Worm (Caenorhabditis elegans) whole organism, L2 larva: Measurements from ENCODE around the gene F08G12.11.

Experiments
- F13H6.1 ChIP-seq: sonication (generic microtip); optimal IDR thresholded peaks from 2 replicates; lab custom pipeline; 2016; ENCODE audit warnings: missing genetic modification characterization, missing compliant biosample characterization
- R02D3.7 ChIP-seq: fragments of 150-350 bp; optimal IDR thresholded peaks from 2 replicates; lab custom pipeline; 2014; ENCODE audit warnings: missing biosample characterization, missing genetic modification characterization
- blmp-1 ChIP-seq: sonication (generic microtip); optimal IDR thresholded peaks from 2 replicates; lab custom pipeline; 2017; ENCODE audit warnings: missing genetic modification characterization, mild to moderate bottlenecking, missing compliant biosample characterization, antibody characterized with exemption, moderate library complexity; ENCODE audit not compliant: insufficient read depth
- egl-27 ChIP-seq: sonication (generic microtip); optimal IDR thresholded peaks from 3 replicates; lab custom pipeline; 2017; ENCODE audit warnings: missing biosample characterization, missing genetic modification reagents, missing genetic modification characterization
- elt-3 ChIP-seq: sonication (generic microtip); optimal IDR thresholded peaks from 2 replicates; lab custom pipeline; 2017; ENCODE audit warnings: missing biosample characterization, missing genetic modification characterization
- lsy-2 ChIP-seq, 2 experiments: fragments of 150-350 bp in 1 of 2; sonication (generic microtip) in 1 of 2; optimal IDR thresholded peaks; 2 replicates each; lab custom pipeline; 2014 to 2017; ENCODE audit warnings: missing biosample characterization in 2 of 2, missing genetic modification characterization in 2 of 2
- mdl-1 ChIP-seq, 2 experiments: fragments of 150-350 bp in 1 of 2; sonication (generic microtip) in 1 of 2; optimal IDR thresholded peaks; 2 replicates each; lab custom pipeline; 2017; ENCODE audit warnings: missing biosample characterization in 2 of 2, missing genetic modification characterization in 2 of 2
- nhr-12 ChIP-seq: fragments of 150-350 bp; optimal IDR thresholded peaks from 2 replicates; lab custom pipeline; 2014; ENCODE audit warnings: missing biosample characterization, missing genetic modification characterization
- nhr-237 ChIP-seq: fragments of 150-350 bp; optimal IDR thresholded peaks from 2 replicates; lab custom pipeline; 2014; ENCODE audit warnings: missing biosample characterization, missing genetic modification characterization
- snpc-4 ChIP-seq: fragments of 150-350 bp; optimal IDR thresholded peaks from 2 replicates; lab custom pipeline; 2014; ENCODE audit warnings: missing biosample characterization, missing genetic modification characterization
- unc-62 ChIP-seq: fragments of 150-350 bp; optimal IDR thresholded peaks from 2 replicates; lab custom pipeline; 2014; ENCODE audit warnings: missing biosample characterization, missing genetic modification reagents, missing genetic modification characterization
- ztf-4 ChIP-seq: fragments of 150-350 bp; optimal IDR thresholded peaks from 2 replicates; lab custom pipeline; 2014; ENCODE audit warnings: missing biosample characterization, missing genetic modification characterization

- no peak for TF ChIP-seq egl-27 (tag; lab: Kevin White, UChicago)
- no peak for TF ChIP-seq mdl-1 (tag; optimal IDR thresholded peaks at IDR 0.05; lab: Kevin White, UChicago)
- TF ChIP-seq elt-3 (tag; lab: Kevin White, UChicago): no peak
- no peak for TF ChIP-seq nhr-237
- TF ChIP-seq ztf-4 (tag; lab: Kevin White, UChicago): no peak
- TF ChIP-seq F13H6.1 (tag; lab: Kevin White, UChicago): no peak
- no peak for TF ChIP-seq lsy-2 (tag; optimal IDR thresholded peaks at IDR 0.05; lab: Kevin White, UChicago)
- TF ChIP-seq blmp-1 (tag; lab: Kevin White, UChicago): no peak
- TF ChIP-seq unc-62 (GFP tag; lab: Kevin White, UChicago): no peak
- no peak for TF ChIP-seq snpc-4 (tag; lab: Kevin White, UChicago)
- no peak for TF ChIP-seq nhr-12 (tag; lab: Kevin White, UChicago)
- no peak for TF ChIP-seq R02D3.7 (tag; lab: Kevin White, UChicago)
These were observed 21.7 kb upstream of the F08G12.11 start for ce11 chrX:11337095-11337494.
